Fruit fly (Drosophila melanogaster): ENCODE measurements around the gene CG31848.

DNA sequence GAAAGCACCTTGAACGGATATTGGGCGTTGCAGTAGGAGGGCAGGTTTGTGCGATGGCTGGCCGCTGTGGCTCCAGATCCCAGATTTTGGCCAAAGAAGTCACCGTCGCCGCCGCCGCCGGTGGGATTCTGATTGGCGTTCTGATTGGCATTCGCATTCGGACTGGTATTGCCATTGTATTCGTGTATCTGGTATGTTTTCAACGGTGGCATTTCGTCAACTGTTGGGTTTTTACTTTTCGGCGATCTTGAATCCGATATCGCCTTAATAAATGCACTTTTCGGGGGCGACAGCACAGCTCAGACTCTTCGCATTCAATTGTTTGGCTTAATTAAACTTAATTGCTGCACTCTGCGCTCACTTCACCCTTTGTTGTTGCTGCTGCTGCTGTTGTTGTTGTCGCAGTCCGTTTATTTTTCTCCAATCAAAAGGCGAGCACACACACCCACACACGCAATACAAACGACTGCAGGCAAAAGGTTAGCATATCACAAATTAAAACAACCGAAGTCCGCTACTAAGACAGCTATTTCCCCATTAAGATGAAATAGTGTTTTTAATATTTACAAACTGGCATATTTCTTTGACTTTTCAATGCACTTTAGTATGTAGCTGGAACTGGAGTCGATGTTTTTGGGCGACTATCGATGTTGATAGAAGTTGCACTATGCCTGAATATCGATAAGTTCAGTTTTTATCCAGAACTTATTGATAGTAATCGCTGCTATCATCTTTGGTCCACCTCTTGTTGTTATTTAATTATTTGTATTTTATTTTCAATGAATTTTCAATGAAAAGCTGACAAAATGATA lies 46.2 kb downstream of the CG31848 start, which contains the start of the genes CG9426 and mRF1:
- TF ChIP-seq Eip93F (GFP tag; optimal IDR thresholded peaks at IDR 0.05) (no peak), Met (GFP tag; optimal IDR thresholded peaks at IDR 0.05) (no peak), Sox15 (GFP tag; optimal IDR thresholded peaks at IDR 0.05) (no peak), CG6854 (GFP tag; optimal IDR thresholded peaks at IDR 0.05) (no peak), CG10669 (GFP tag; optimal IDR thresholded peaks at IDR 0.05) (no peak), CG8119 (GFP tag; IDR thresholded peaks at IDR 0.05) (no peak), Blimp-1 (GFP tag; optimal IDR thresholded peaks at IDR 0.05) (no peak), CG32006 (GFP tag; optimal IDR thresholded peaks at IDR 0.05) (no peak), CG11762 (GFP tag; optimal IDR thresholded peaks at IDR 0.05; ENCODE audit: insufficient read depth) (no peak)
